Fruit fly (Drosophila melanogaster) whole organism, embryonic: ENCODE measurements around the gene CG7367.
A peak's percentile ranks its signal among the peaks of the same experiment; 100 is the strongest.

ENCODE experiments used
- BEAF-32 ChIP-seq: fragments of 200-800 bp; sonication (Bioruptor generic); optimal IDR thresholded peaks from 3 replicates; lab custom pipeline; 2017; ENCODE audit warnings: missing biosample characterization, missing genetic modification characterization, mild to moderate bottlenecking, moderate library complexity, missing genetic modification reagents
- CG10431 ChIP-seq: fragments of 200-800 bp; sonication (Bioruptor generic); optimal IDR thresholded peaks from 3 replicates; lab custom pipeline; 2018; ENCODE audit warnings: missing biosample characterization, mild to moderate bottlenecking, missing genetic modification characterization
- CG10462 ChIP-seq: fragments of 200-800 bp; sonication (Bioruptor generic); optimal IDR thresholded peaks from 2 replicates; lab custom pipeline; 2016; ENCODE audit warnings: missing biosample characterization, missing genetic modification characterization
- CG10654 ChIP-seq: fragments of 200-800 bp; sonication (Bioruptor generic); optimal IDR thresholded peaks from 2 replicates; lab custom pipeline; 2016; ENCODE audit warnings: missing biosample characterization, missing genetic modification characterization
- CG11093 ChIP-seq: fragments of 200-800 bp; sonication (Bioruptor generic); IDR thresholded peaks from 3 replicates; pipeline ENCODE4 v1.3.6; 2022; ENCODE audit warnings: missing biosample characterization, missing genetic modification characterization
- CG12391 ChIP-seq: fragments of 200-800 bp; sonication (Bioruptor generic); optimal IDR thresholded peaks from 3 replicates; lab custom pipeline; 2018; ENCODE audit warnings: missing biosample characterization, mild to moderate bottlenecking, missing genetic modification characterization, moderate library complexity
- CG13894 ChIP-seq: fragments of 200-800 bp; sonication (Bioruptor generic); optimal IDR thresholded peaks from 3 replicates; lab custom pipeline; 2018; ENCODE audit warnings: missing biosample characterization, mild to moderate bottlenecking, missing genetic modification characterization, moderate library complexity
- CG14050 ChIP-seq: fragments of 200-800 bp; sonication (Bioruptor generic); IDR thresholded peaks from 3 replicates; pipeline ENCODE4 v1.3.6; 2022; ENCODE audit warnings: missing biosample characterization, missing genetic modification characterization
- CG15011 ChIP-seq: fragments of 200-800 bp; sonication (Bioruptor generic); optimal IDR thresholded peaks from 3 replicates; lab custom pipeline; 2018; ENCODE audit warnings: missing biosample characterization, mild to moderate bottlenecking, missing genetic modification characterization
- CG15479 ChIP-seq: fragments of 200-800 bp; sonication (Bioruptor generic); optimal IDR thresholded peaks from 3 replicates; lab custom pipeline; 2019; ENCODE audit warnings: missing biosample characterization, mild to moderate bottlenecking, missing genetic modification characterization, moderate library complexity
- CG17385 ChIP-seq: fragments of 200-800 bp; sonication (Bioruptor generic); optimal IDR thresholded peaks from 3 replicates; lab custom pipeline; 2018; ENCODE audit warnings: missing biosample characterization, mild to moderate bottlenecking, missing genetic modification characterization
- CG17568 ChIP-seq: fragments of 200-800 bp; sonication (Bioruptor generic); optimal IDR thresholded peaks from 2 replicates; lab custom pipeline; 2018; ENCODE audit warnings: missing biosample characterization, mild to moderate bottlenecking, missing genetic modification characterization, moderate library complexity
- CG17829 ChIP-seq: fragments of 200-800 bp; optimal IDR thresholded peaks from 2 replicates; lab custom pipeline; 2019; ENCODE audit warnings: missing biosample characterization, mild to moderate bottlenecking, missing genetic modification characterization, moderate library complexity
- CG17912 ChIP-seq: fragments of 200-800 bp; sonication (Bioruptor generic); optimal IDR thresholded peaks from 2 replicates; lab custom pipeline; 2018; ENCODE audit warnings: missing biosample characterization, mild to moderate bottlenecking, missing genetic modification characterization
- CG18476 ChIP-seq: fragments of 200-800 bp; sonication (Bioruptor generic); optimal IDR thresholded peaks from 2 replicates; lab custom pipeline; 2016; ENCODE audit warnings: missing biosample characterization, mild to moderate bottlenecking, missing genetic modification characterization
- CG3281 ChIP-seq: fragments of 200-800 bp; sonication (Bioruptor generic); optimal IDR thresholded peaks from 3 replicates; lab custom pipeline; 2017; ENCODE audit warnings: missing biosample characterization, mild to moderate bottlenecking, missing genetic modification characterization
- CG34422 ChIP-seq: fragments of 200-800 bp; sonication (Bioruptor generic); IDR thresholded peaks from 3 replicates; pipeline ENCODE4 v1.3.6; 2022; ENCODE audit warnings: missing biosample characterization, missing genetic modification characterization
- CG42726 ChIP-seq: fragments of 200-800 bp; sonication (Bioruptor generic); IDR thresholded peaks from 2 replicates; pipeline ENCODE4 v1.3.6; 2022; ENCODE audit warnings: missing biosample characterization, missing genetic modification characterization; ENCODE audit not compliant: partially characterized antibody
- CG4328 ChIP-seq: fragments of 200-800 bp; sonication (Bioruptor generic); optimal IDR thresholded peaks from 3 replicates; lab custom pipeline; 2017; ENCODE audit warnings: missing biosample characterization, missing genetic modification reagents, missing genetic modification characterization
- CG4404 ChIP-seq: fragments of 200-800 bp; sonication (Bioruptor generic); IDR thresholded peaks from 2 replicates; pipeline ENCODE4 v1.3.6; 2022; ENCODE audit warnings: missing biosample characterization, missing genetic modification characterization
- CG4730 ChIP-seq: fragments of 200-800 bp; sonication (Bioruptor generic); IDR thresholded peaks from 2 replicates; pipeline ENCODE4 v1.3.6; 2022; ENCODE audit warnings: missing biosample characterization, missing genetic modification characterization
- CG7271 ChIP-seq: fragments of 200-800 bp; sonication (Bioruptor generic); optimal IDR thresholded peaks from 2 replicates; lab custom pipeline; 2018; ENCODE audit warnings: missing biosample characterization, mild to moderate bottlenecking, missing genetic modification characterization, moderate library complexity
- CG7928 ChIP-seq: fragments of 200-800 bp; sonication (Bioruptor generic); optimal IDR thresholded peaks from 2 replicates; lab custom pipeline; 2017; ENCODE audit warnings: missing biosample characterization, mild to moderate bottlenecking, missing genetic modification characterization
- CG8924 ChIP-seq: fragments of 200-800 bp; optimal IDR thresholded peaks from 3 replicates; lab custom pipeline; 2019; ENCODE audit warnings: missing biosample characterization, mild to moderate bottlenecking, missing genetic modification characterization, moderate library complexity
- Doc3 ChIP-seq: fragments of 200-800 bp; sonication (Bioruptor generic); IDR thresholded peaks from 3 replicates; pipeline ENCODE4 v1.3.6; 2022; ENCODE audit warnings: missing biosample characterization, missing genetic modification characterization; ENCODE audit not compliant: partially characterized antibody
- ERR ChIP-seq: fragments of 200-800 bp; sonication (Bioruptor generic); optimal IDR thresholded peaks from 2 replicates; lab custom pipeline; 2016; ENCODE audit warnings: missing biosample characterization, missing genetic modification characterization
- Elba2 ChIP-seq: fragments of 200-800 bp; sonication (Bioruptor generic); optimal IDR thresholded peaks from 3 replicates; lab custom pipeline; 2016; ENCODE audit warnings: missing biosample characterization, missing genetic modification characterization
- Gsc ChIP-seq: fragments of 200-800 bp; sonication (Bioruptor generic); IDR thresholded peaks from 2 replicates; pipeline ENCODE4 v1.3.6; 2022; ENCODE audit warnings: missing biosample characterization, missing genetic modification characterization
- Hr78 ChIP-seq, 2 experiments: fragments of 200-800 bp in 1 of 2; fragments of >200 bp in 1 of 2; sonication (Bioruptor generic) in 1 of 2; optimal IDR thresholded peaks; 2 replicates each; lab custom pipeline; 2017 to 2019; ENCODE audit warnings: missing biosample characterization in 2 of 2, missing genetic modification characterization in 2 of 2, mild to moderate bottlenecking in 1 of 2, moderate library complexity in 1 of 2
- Ravus ChIP-seq: fragments of 200-800 bp; sonication (Bioruptor generic); IDR thresholded peaks from 2 replicates; pipeline ENCODE4 v1.3.6; 2022; ENCODE audit warnings: missing biosample characterization, missing genetic modification characterization
- Rfx ChIP-seq: fragments of 200-800 bp; sonication (Bioruptor generic); IDR thresholded peaks from 2 replicates; pipeline ENCODE4 v1.3.6; 2022; ENCODE audit warnings: missing biosample characterization, missing genetic modification characterization
- al ChIP-seq: fragments of 200-800 bp; sonication (Bioruptor generic); IDR thresholded peaks from 2 replicates; pipeline ENCODE4 v1.3.6; 2022; ENCODE audit warnings: missing biosample characterization, missing genetic modification characterization
- ato ChIP-seq: fragments of 200-800 bp; sonication (Bioruptor generic); IDR thresholded peaks from 2 replicates; pipeline ENCODE4 v1.3.6; 2022; ENCODE audit warnings: missing biosample characterization, missing genetic modification characterization; ENCODE audit not compliant: partially characterized antibody
- chn ChIP-seq: fragments of 200-800 bp; sonication (Bioruptor generic); optimal IDR thresholded peaks from 2 replicates; lab custom pipeline; 2016; ENCODE audit warnings: missing biosample characterization, missing genetic modification characterization
- dmrt11E ChIP-seq: fragments of 200-800 bp; sonication (Bioruptor generic); optimal IDR thresholded peaks from 3 replicates; lab custom pipeline; 2018; ENCODE audit warnings: missing biosample characterization, mild to moderate bottlenecking, missing genetic modification characterization, moderate library complexity
- dpn ChIP-seq, 2 experiments: fragments of 200-800 bp; sonication (Bioruptor generic); optimal IDR thresholded peaks; 3 replicates each; lab custom pipeline; 2016; ENCODE audit warnings: missing biosample characterization in 2 of 2, missing genetic modification characterization in 2 of 2
- fu2 ChIP-seq: fragments of 200-800 bp; sonication (Bioruptor generic); optimal IDR thresholded peaks from 2 replicates; lab custom pipeline; 2016; ENCODE audit warnings: missing biosample characterization, missing genetic modification characterization
- gro ChIP-seq: fragments of 200-800 bp; sonication (Bioruptor generic); optimal IDR thresholded peaks from 2 replicates; lab custom pipeline; 2016; ENCODE audit warnings: missing biosample characterization, missing genetic modification characterization
- gsb ChIP-seq: fragments of 200-800 bp; sonication (Bioruptor generic); IDR thresholded peaks from 2 replicates; pipeline ENCODE4 v1.3.6; 2022; ENCODE audit warnings: missing biosample characterization, missing genetic modification characterization
- ham ChIP-seq: fragments of 200-800 bp; sonication (Bioruptor generic); IDR thresholded peaks from 2 replicates; pipeline ENCODE4 v1.3.6; 2022; ENCODE audit warnings: missing biosample characterization, missing genetic modification characterization
- her ChIP-seq: fragments of 200-800 bp; sonication (Bioruptor generic); optimal IDR thresholded peaks from 2 replicates; lab custom pipeline; 2016; ENCODE audit warnings: missing biosample characterization, missing genetic modification characterization
- kah ChIP-seq: fragments of 200-800 bp; sonication (Bioruptor generic); optimal IDR thresholded peaks from 2 replicates; lab custom pipeline; 2018; ENCODE audit warnings: missing biosample characterization, mild to moderate bottlenecking, missing genetic modification characterization
- knrl ChIP-seq: fragments of 200-800 bp; sonication (Bioruptor generic); IDR thresholded peaks from 3 replicates; pipeline ENCODE4 v1.3.6; 2022; ENCODE audit warnings: missing biosample characterization, missing genetic modification characterization; ENCODE audit not compliant: partially characterized antibody
- luna ChIP-seq: fragments of 200-800 bp; sonication (Bioruptor generic); optimal IDR thresholded peaks from 2 replicates; lab custom pipeline; 2016; ENCODE audit warnings: missing biosample characterization, missing genetic modification characterization
- pb ChIP-seq: fragments of 200-800 bp; sonication (Bioruptor generic); optimal IDR thresholded peaks from 3 replicates; lab custom pipeline; 2016; ENCODE audit warnings: missing biosample characterization, missing genetic modification characterization
- phol ChIP-seq: fragments of 200-800 bp; sonication (Bioruptor generic); optimal IDR thresholded peaks from 3 replicates; lab custom pipeline; 2018; ENCODE audit warnings: missing biosample characterization, mild to moderate bottlenecking, missing genetic modification characterization, moderate library complexity
- sim ChIP-seq: fragments of 200-800 bp; sonication (Bioruptor generic); IDR thresholded peaks from 2 replicates; pipeline ENCODE4 v1.3.6; 2022; ENCODE audit warnings: missing biosample characterization, missing genetic modification characterization
- slou ChIP-seq: fragments of 200-800 bp; sonication (Bioruptor generic); optimal IDR thresholded peaks from 3 replicates; lab custom pipeline; 2016; ENCODE audit warnings: missing biosample characterization, missing genetic modification characterization
- tup ChIP-seq: fragments of 200-800 bp; sonication (Bioruptor generic); optimal IDR thresholded peaks from 2 replicates; lab custom pipeline; 2016; ENCODE audit warnings: missing biosample characterization, mild to moderate bottlenecking, missing genetic modification characterization, moderate library complexity
- zf30C ChIP-seq: fragments of 200-800 bp; sonication (Bioruptor generic); optimal IDR thresholded peaks from 3 replicates; lab custom pipeline; 2018; ENCODE audit warnings: missing biosample characterization, mild to moderate bottlenecking, missing genetic modification characterization

The CG7367 gene

dm6 chr2L:8029160-8029852 lies 10.3 kb downstream of the CG7367 start, which contains the start of gene baf (continued):
- TF ChIP-seq gsb = no peak
- TF ChIP-seq CG4328 (GFP tag; lab: Kevin White, UChicago) = no peak
- no peak for TF ChIP-seq slou
- TF ChIP-seq ham (GFP tag; lab: Robert Waterston, UW) = no peak
- peak; percentile 47; the same call in 1 of the 3 replicates for TF ChIP-seq CG34422
- TF ChIP-seq phol (tag; lab: Kevin White, UChicago) = peak; percentile 20
- TF ChIP-seq CG7928 = no peak
- TF ChIP-seq tup (GFP tag; lab: Kevin White, UChicago) = no peak
- TF ChIP-seq CG4730 (GFP tag; lab: Robert Waterston, UW) = no peak
- TF ChIP-seq kah = no peak
- no peak for TF ChIP-seq CG18476
- TF ChIP-seq gro = no peak
- no peak for TF ChIP-seq al
- TF ChIP-seq luna (GFP tag; lab: Kevin White, UChicago) = no peak
- TF ChIP-seq CG12391 (tag; lab: Kevin White, UChicago) = no peak
- TF ChIP-seq CG17385 (GFP tag; lab: Kevin White, UChicago) = no peak
- TF ChIP-seq CG8924 (tag; lab: Kevin White, UChicago) = no peak
- TF ChIP-seq CG42726 = peak; percentile 4; the same call in 1 of the 2 replicates
- peak; percentile 54; the same call in 2 of the 3 replicates for TF ChIP-seq knrl (GFP tag; lab: Robert Waterston, UW)
- no peak for TF ChIP-seq Rfx (GFP tag; lab: Robert Waterston, UW)
- no peak for TF ChIP-seq CG4404 (GFP tag; lab: Robert Waterston, UW)
- TF ChIP-seq CG15479 (GFP tag; lab: Kevin White, UChicago) = peak; percentile 47
- peak; percentile 2 for TF ChIP-seq dmrt11E (tag; lab: Kevin White, UChicago)
- no peak for TF ChIP-seq CG17829 (tag; lab: Kevin White, UChicago)
- no peak for TF ChIP-seq CG7271 (tag; lab: Kevin White, UChicago)
- TF ChIP-seq CG17912 (GFP tag; lab: Kevin White, UChicago) = no peak
- no peak for TF ChIP-seq ato (GFP tag; lab: Robert Waterston, UW)
- TF ChIP-seq CG10431 (GFP tag; lab: Kevin White, UChicago) = no peak
- TF ChIP-seq Doc3 (GFP tag; lab: Robert Waterston, UW) = no peak
- TF ChIP-seq sim (GFP tag; lab: Robert Waterston, UW) = no peak
- no peak for TF ChIP-seq fu2
- no peak for TF ChIP-seq CG14050
- TF ChIP-seq dpn (GFP tag; optimal IDR thresholded peaks at IDR 0.05; lab: Kevin White, UChicago) = no peak
- TF ChIP-seq CG10462 (GFP tag; lab: Kevin White, UChicago) = no peak
- no peak for TF ChIP-seq Hr78 (GFP tag; optimal IDR thresholded peaks at IDR 0.05; lab: Kevin White, UChicago)
- TF ChIP-seq pb (GFP tag; lab: Kevin White, UChicago) = no peak
- TF ChIP-seq CG15011 = no peak
- no peak for TF ChIP-seq Gsc (GFP tag; lab: Robert Waterston, UW)
- no peak for TF ChIP-seq CG11093
- TF ChIP-seq BEAF-32 = peak; percentile 29
- TF ChIP-seq Ravus = no peak
- no peak for TF ChIP-seq zf30C (GFP tag; lab: Kevin White, UChicago)
- no peak for TF ChIP-seq CG10654 (GFP tag; lab: Kevin White, UChicago)
- TF ChIP-seq CG17568 (GFP tag; lab: Kevin White, UChicago) = no peak
- TF ChIP-seq her (GFP tag; lab: Kevin White, UChicago) = peak; percentile 94
- no peak for TF ChIP-seq Elba2 (GFP tag; lab: Kevin White, UChicago)
- TF ChIP-seq CG13894 (tag; lab: Kevin White, UChicago) = no peak
- TF ChIP-seq CG3281 (GFP tag; lab: Kevin White, UChicago) = no peak
- no peak for TF ChIP-seq ERR (GFP tag; lab: Kevin White, UChicago)
- no peak for TF ChIP-seq chn (GFP tag; lab: Kevin White, UChicago)
